Worm (Caenorhabditis elegans) whole organism, mixed stage, embryonic: ENCODE results near the gene rnr-2.
A peak's percentile ranks its signal among the peaks of the same experiment; 100 is the strongest.

ENCODE experiments used
- M03D4.4 ChIP-seq: sonication (generic microtip); optimal IDR thresholded peaks from 2 replicates; lab custom pipeline; 2017; ENCODE audit warnings: mild to moderate bottlenecking, missing genetic modification characterization, missing compliant biosample characterization
- bed-3 ChIP-seq: fragments of 200-800 bp; sonication (Bioruptor generic); optimal IDR thresholded peaks from 3 replicates; lab custom pipeline; 2018; ENCODE audit warnings: mild to moderate bottlenecking, missing genetic modification characterization, moderate library complexity, missing compliant biosample characterization
- blmp-1 ChIP-seq: fragments of 150-350 bp; optimal IDR thresholded peaks from 2 replicates; lab custom pipeline; 2014; ENCODE audit warnings: missing biosample characterization, missing genetic modification characterization
- ceh-39 ChIP-seq: fragments of 150-350 bp; optimal IDR thresholded peaks from 2 replicates; lab custom pipeline; 2014; ENCODE audit warnings: missing biosample characterization, missing genetic modification characterization
- ces-1 ChIP-seq: fragments of 150-350 bp; optimal IDR thresholded peaks from 2 replicates; lab custom pipeline; 2014; ENCODE audit warnings: missing biosample characterization, missing genetic modification reagents, missing genetic modification characterization
- cnd-1 ChIP-seq: fragments of 200-800 bp; sonication (Bioruptor generic); optimal IDR thresholded peaks from 2 replicates; lab custom pipeline; 2018; ENCODE audit warnings: mild to moderate bottlenecking, missing genetic modification characterization, missing compliant biosample characterization
- drap-1 ChIP-seq: fragments of 200-800 bp; sonication (Bioruptor generic); optimal IDR thresholded peaks from 3 replicates; lab custom pipeline; 2018; ENCODE audit warnings: mild to moderate bottlenecking, missing genetic modification characterization, missing compliant biosample characterization
- elt-3 ChIP-seq: fragments of 150-350 bp; optimal IDR thresholded peaks from 2 replicates; lab custom pipeline; 2014; ENCODE audit warnings: missing biosample characterization, missing genetic modification characterization
- flh-1 ChIP-seq: fragments of 200-800 bp; sonication (Bioruptor generic); optimal IDR thresholded peaks from 2 replicates; lab custom pipeline; 2018; ENCODE audit warnings: mild to moderate bottlenecking, missing genetic modification characterization, moderate library complexity, missing compliant biosample characterization
- ham-2 ChIP-seq: fragments of 200-800 bp; sonication (Bioruptor generic); optimal IDR thresholded peaks from 2 replicates; lab custom pipeline; 2018; ENCODE audit warnings: mild to moderate bottlenecking, missing genetic modification characterization, missing compliant biosample characterization
- hlh-1 ChIP-seq: fragments of 150-350 bp; optimal IDR thresholded peaks from 2 replicates; lab custom pipeline; 2014; ENCODE audit warnings: missing biosample characterization, missing genetic modification reagents, missing genetic modification characterization
- lin-32 ChIP-seq: fragments of 200-800 bp; sonication (Bioruptor generic); optimal IDR thresholded peaks from 2 replicates; lab custom pipeline; 2018; ENCODE audit warnings: mild to moderate bottlenecking, missing genetic modification characterization, missing compliant biosample characterization
- lsy-2 ChIP-seq: fragments of 150-350 bp; optimal IDR thresholded peaks from 2 replicates; lab custom pipeline; 2014; ENCODE audit warnings: missing biosample characterization, missing genetic modification characterization
- mab-5 ChIP-seq: fragments of 150-350 bp; optimal IDR thresholded peaks from 2 replicates; lab custom pipeline; 2014; ENCODE audit warnings: missing biosample characterization, missing genetic modification characterization
- mep-1 ChIP-seq: fragments of 150-350 bp; optimal IDR thresholded peaks from 2 replicates; lab custom pipeline; 2017; ENCODE audit warnings: missing biosample characterization, missing genetic modification reagents, missing genetic modification characterization, inconsistent platforms
- mls-2 ChIP-seq: sonication (generic microtip); optimal IDR thresholded peaks from 2 replicates; lab custom pipeline; 2016; ENCODE audit warnings: mild to moderate bottlenecking, missing genetic modification characterization, moderate library complexity, missing compliant biosample characterization
- nhr-12 ChIP-seq: fragments of 150-350 bp; optimal IDR thresholded peaks from 2 replicates; lab custom pipeline; 2014; ENCODE audit warnings: missing biosample characterization, missing genetic modification characterization
- nhr-2 ChIP-seq: fragments of 150-350 bp; optimal IDR thresholded peaks from 2 replicates; lab custom pipeline; 2014; ENCODE audit warnings: missing biosample characterization, missing genetic modification characterization
- nhr-237 ChIP-seq: fragments of 150-350 bp; optimal IDR thresholded peaks from 2 replicates; lab custom pipeline; 2014; ENCODE audit warnings: missing biosample characterization, missing genetic modification characterization
- nhr-28 ChIP-seq: fragments of 150-350 bp; optimal IDR thresholded peaks from 2 replicates; lab custom pipeline; 2014; ENCODE audit warnings: missing biosample characterization, missing genetic modification characterization
- nhr-76 ChIP-seq: sonication (generic microtip); optimal IDR thresholded peaks from 2 replicates; lab custom pipeline; 2017; ENCODE audit warnings: missing biosample characterization, missing genetic modification characterization
- pha-4 ChIP-seq: fragments of 150-350 bp; optimal IDR thresholded peaks from 2 replicates; lab custom pipeline; 2018; ENCODE audit warnings: missing biosample characterization, missing genetic modification reagents, missing genetic modification characterization
- sem-2 ChIP-seq: fragments of 200-800 bp; sonication (Bioruptor generic); optimal IDR thresholded peaks from 2 replicates; lab custom pipeline; 2018; ENCODE audit warnings: mild to moderate bottlenecking, missing genetic modification characterization, missing compliant biosample characterization
- snpc-4 ChIP-seq: fragments of 150-350 bp; optimal IDR thresholded peaks from 2 replicates; lab custom pipeline; 2014; ENCODE audit warnings: missing biosample characterization, missing genetic modification characterization
- tbx-8 ChIP-seq: fragments of 200-800 bp; sonication (Bioruptor generic); optimal IDR thresholded peaks from 2 replicates; lab custom pipeline; 2018; ENCODE audit warnings: mild to moderate bottlenecking, missing genetic modification characterization, moderate library complexity, missing compliant biosample characterization
- unc-120 ChIP-seq: sonication (generic microtip); optimal IDR thresholded peaks from 2 replicates; lab custom pipeline; 2017; ENCODE audit warnings: missing genetic modification characterization, missing compliant biosample characterization; ENCODE audit not compliant: poor library complexity, severe bottlenecking
- unc-39 ChIP-seq: fragments of 150-350 bp; optimal IDR thresholded peaks from 2 replicates; lab custom pipeline; 2014; ENCODE audit warnings: missing biosample characterization, missing genetic modification characterization
- unc-62 ChIP-seq: fragments of 150-350 bp; optimal IDR thresholded peaks from 2 replicates; lab custom pipeline; 2014; ENCODE audit warnings: missing biosample characterization, missing genetic modification reagents, missing genetic modification characterization
- zip-8 ChIP-seq: fragments of 150-350 bp; optimal IDR thresholded peaks from 2 replicates; lab custom pipeline; 2014; ENCODE audit warnings: missing biosample characterization, missing genetic modification characterization
- ztf-11 ChIP-seq: fragments of 150-350 bp; optimal IDR thresholded peaks from 2 replicates; lab custom pipeline; 2014; ENCODE audit warnings: missing biosample characterization, missing genetic modification characterization

The rnr-2 gene

ce11 chrIII:4120386-4120785 is 25.7 kb upstream of the rnr-2 start:
- no peak for TF ChIP-seq drap-1
- no peak for TF ChIP-seq blmp-1 (tag; lab: Kevin White, UChicago)
- no peak for TF ChIP-seq flh-1 (GFP tag; lab: Kevin White, UChicago)
- no peak for TF ChIP-seq M03D4.4 (tag; lab: Kevin White, UChicago)
- no peak for TF ChIP-seq cnd-1
- no peak for TF ChIP-seq tbx-8 (GFP tag; lab: Kevin White, UChicago)
- no peak for TF ChIP-seq mep-1
- no peak for TF ChIP-seq nhr-12 (tag; lab: Kevin White, UChicago)
- TF ChIP-seq bed-3, result no peak
- TF ChIP-seq ces-1 (GFP tag; lab: Kevin White, UChicago), result no peak
- no peak for TF ChIP-seq ham-2 (GFP tag; lab: Kevin White, UChicago)

- TF ChIP-seq hlh-1 (no peak), ces-1 (GFP tag; lab: Kevin White, UChicago) (peak; percentile 82)
These were observed 25.0 kb upstream of the rnr-2 start for ce11 chrIII:4119736-4120135.

- TF ChIP-seq pha-4 (tag; lab: Kevin White, UChicago), result no peak
- no peak for TF ChIP-seq zip-8 (tag; lab: Kevin White, UChicago)
- TF ChIP-seq unc-39 (tag; lab: Kevin White, UChicago), result no peak
- TF ChIP-seq lsy-2 (tag; lab: Kevin White, UChicago), result no peak
- TF ChIP-seq flh-1 (GFP tag; lab: Kevin White, UChicago), result no peak
- TF ChIP-seq snpc-4 (tag; lab: Kevin White, UChicago), result no peak
- no peak for TF ChIP-seq unc-120 (tag; lab: Kevin White, UChicago)
- TF ChIP-seq nhr-76, result no peak
- TF ChIP-seq, all 35 proteins: peak for 0
These were observed 20.4 kb upstream of the rnr-2 start, which contains the start of gene unc-103 for ce11 chrIII:4115085-4115484. Gene unc-103 (plus strand): TSS chrIII:4115385.

ce11 chrIII:4113594-4113993 is 18.9 kb upstream of the rnr-2 start:
- TF ChIP-seq mab-5, result no peak
- no peak for TF ChIP-seq ztf-11 (tag; lab: Kevin White, UChicago)
- no peak for TF ChIP-seq ceh-39 (tag; lab: Kevin White, UChicago)
- TF ChIP-seq hlh-1, result peak; percentile 96
- TF ChIP-seq nhr-12 (tag; lab: Kevin White, UChicago), result no peak
- no peak for TF ChIP-seq ham-2 (GFP tag; lab: Kevin White, UChicago)
- TF ChIP-seq unc-62 (GFP tag; lab: Kevin White, UChicago), result peak; percentile 67
- no peak for TF ChIP-seq nhr-28 (tag; lab: Kevin White, UChicago)
- TF ChIP-seq unc-120 (tag; lab: Kevin White, UChicago), result peak; percentile 62
- TF ChIP-seq snpc-4 (tag; lab: Kevin White, UChicago), result no peak
- TF ChIP-seq sem-2 (GFP tag; lab: Kevin White, UChicago), result no peak
- no peak for TF ChIP-seq lsy-2 (tag; lab: Kevin White, UChicago)
- no peak for TF ChIP-seq mls-2 (tag; lab: Kevin White, UChicago)
- no peak for TF ChIP-seq pha-4 (tag; lab: Kevin White, UChicago)
- no peak for TF ChIP-seq blmp-1 (tag; lab: Kevin White, UChicago)
- no peak for TF ChIP-seq nhr-2 (tag; lab: Kevin White, UChicago)
- no peak for TF ChIP-seq elt-3 (tag; lab: Kevin White, UChicago)

- no peak for TF ChIP-seq nhr-12 (tag; lab: Kevin White, UChicago)
- TF ChIP-seq unc-62 (GFP tag; lab: Kevin White, UChicago), result no peak
- no peak for TF ChIP-seq nhr-76
- TF ChIP-seq cnd-1, result no peak
- no peak for TF ChIP-seq M03D4.4 (tag; lab: Kevin White, UChicago)
- no peak for TF ChIP-seq lin-32 (GFP tag; lab: Kevin White, UChicago)
- TF ChIP-seq, all 35 proteins: peak for 0
These were observed 13.3 kb upstream of the rnr-2 start for ce11 chrIII:4107929-4108520.

- no peak for TF ChIP-seq elt-3 (tag; lab: Kevin White, UChicago)
- no peak for TF ChIP-seq M03D4.4 (tag; lab: Kevin White, UChicago)
- TF ChIP-seq tbx-8 (GFP tag; lab: Kevin White, UChicago), result no peak
- peak; percentile 72 for TF ChIP-seq ces-1 (GFP tag; lab: Kevin White, UChicago)
- no peak for TF ChIP-seq snpc-4 (tag; lab: Kevin White, UChicago)
- no peak for TF ChIP-seq lin-32 (GFP tag; lab: Kevin White, UChicago)
- no peak for TF ChIP-seq nhr-237 (tag; lab: Kevin White, UChicago)
- no peak for TF ChIP-seq bed-3
These were observed 12.5 kb upstream of the rnr-2 start for ce11 chrIII:4107227-4107626.
